Fruit fly (Drosophila melanogaster): ENCODE results near the gene Gale.

DNA sequence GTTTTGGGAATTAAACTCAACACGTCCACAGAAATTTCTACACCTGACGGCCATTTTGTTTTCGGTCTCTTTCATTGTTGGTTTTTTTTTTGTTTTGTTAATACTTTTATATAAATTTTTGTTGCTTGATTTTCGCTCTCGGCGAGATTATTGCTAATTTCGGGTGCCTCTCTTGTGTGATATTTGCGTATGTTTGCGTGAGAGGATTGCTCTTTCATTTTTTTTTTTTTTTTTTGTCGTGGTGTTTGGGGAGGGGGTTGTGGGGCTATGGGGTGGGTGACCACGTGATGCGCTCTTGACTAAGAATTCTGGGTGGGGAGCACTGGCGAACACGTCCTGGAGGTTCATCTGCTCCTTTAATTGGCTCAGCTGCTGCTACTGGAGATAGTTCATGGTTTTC is 22.5 kb upstream of the Gale start:
- TF ChIP-seq CG8478 (optimal IDR thresholded peaks at IDR 0.05) = no peak
- no peak for TF ChIP-seq CTCF (optimal IDR thresholded peaks at IDR 0.05)
